Fruit fly (Drosophila melanogaster) whole organism, wandering third instar larva: ENCODE data around the gene CG31287.
A peak's percentile ranks its signal among the peaks of the same experiment; 100 is the strongest.

Source experiments
- Abd-B ChIP-seq: fragments of >200 bp; optimal IDR thresholded peaks from 2 replicates; lab custom pipeline; 2017; ENCODE audit warnings: missing biosample characterization, missing genetic modification characterization
- CG32264 ChIP-seq: fragments of 200-800 bp; sonication (Bioruptor generic); optimal IDR thresholded peaks from 2 replicates; lab custom pipeline; 2016; ENCODE audit warnings: missing biosample characterization, missing genetic modification characterization
- CG9705 ChIP-seq: fragments of 200-800 bp; sonication (Bioruptor generic); optimal IDR thresholded peaks from 2 replicates; lab custom pipeline; 2018; ENCODE audit warnings: missing biosample characterization, mild to moderate bottlenecking, missing genetic modification characterization
- CrebA ChIP-seq: fragments of 200-800 bp; sonication (Bioruptor generic); optimal IDR thresholded peaks from 2 replicates; lab custom pipeline; 2016; ENCODE audit warnings: missing biosample characterization, mild to moderate bottlenecking, missing genetic modification characterization, borderline replicate concordance
- Dfd ChIP-seq: fragments of >200 bp; optimal IDR thresholded peaks from 2 replicates; lab custom pipeline; 2017; ENCODE audit warnings: missing biosample characterization, missing genetic modification characterization
- Dif ChIP-seq: fragments of 200-275, 200-300 bp; sonication (Bioruptor generic); optimal IDR thresholded peaks from 2 replicates; lab custom pipeline; 2018; ENCODE audit warnings: missing biosample characterization, missing genetic modification characterization; ENCODE audit not compliant: partially characterized antibody
- GATAd ChIP-seq: sonication (Bioruptor generic); optimal IDR thresholded peaks from 2 replicates; lab custom pipeline; 2016; ENCODE audit warnings: missing biosample characterization, missing genetic modification characterization
- HLH106 ChIP-seq: fragments of 200-800 bp; optimal IDR thresholded peaks from 3 replicates; lab custom pipeline; 2019; ENCODE audit warnings: missing biosample characterization, mild to moderate bottlenecking, missing genetic modification characterization, moderate library complexity
- Hnf4 ChIP-seq: fragments of 200-800 bp; sonication (Bioruptor generic); optimal IDR thresholded peaks from 2 replicates; lab custom pipeline; 2016; ENCODE audit warnings: missing biosample characterization, mild to moderate bottlenecking, missing genetic modification characterization
- Hr78 ChIP-seq: fragments of >200 bp; optimal IDR thresholded peaks from 2 replicates; lab custom pipeline; 2017; ENCODE audit warnings: missing biosample characterization, missing genetic modification characterization
- Hr83 ChIP-seq: fragments of 200-300 bp; sonication (Bioruptor generic); optimal IDR thresholded peaks from 2 replicates; lab custom pipeline; 2016; ENCODE audit warnings: missing biosample characterization, mild to moderate bottlenecking, missing genetic modification characterization, moderate library complexity; ENCODE audit not compliant: poor library complexity, severe bottlenecking
- Jra ChIP-seq: sonication (Bioruptor generic); optimal IDR thresholded peaks from 2 replicates; lab custom pipeline; 2016; ENCODE audit warnings: missing biosample characterization, missing genetic modification characterization
- Mio ChIP-seq: sonication (Bioruptor generic); optimal IDR thresholded peaks from 2 replicates; lab custom pipeline; 2016; ENCODE audit warnings: missing biosample characterization, missing genetic modification characterization
- Myc ChIP-seq: fragments of >200 bp; optimal IDR thresholded peaks from 2 replicates; lab custom pipeline; 2017
- N ChIP-seq: fragments of >200 bp; optimal IDR thresholded peaks from 2 replicates; lab custom pipeline; 2018; ENCODE audit warnings: missing biosample characterization, missing external identifiers, missing genetic modification characterization
- OdsH ChIP-seq: fragments of 200-800 bp; sonication (Bioruptor generic); optimal IDR thresholded peaks from 2 replicates; lab custom pipeline; 2016; ENCODE audit warnings: missing biosample characterization, mild to moderate bottlenecking, missing genetic modification characterization
- Rel ChIP-seq, 2 experiments: fragments of 200-800 bp; sonication (Bioruptor generic) in 1 of 2; optimal IDR thresholded peaks; 2 replicates in 1 of 2; 3 replicates in 1 of 2; lab custom pipeline; 2016 to 2019; ENCODE audit warnings: mild to moderate bottlenecking in 2 of 2, missing biosample characterization in 2 of 2, missing genetic modification characterization in 2 of 2, moderate library complexity in 1 of 2
- Sp1 ChIP-seq: fragments of 200-800 bp; sonication (Bioruptor generic); optimal IDR thresholded peaks from 3 replicates; lab custom pipeline; 2019; ENCODE audit warnings: missing biosample characterization, mild to moderate bottlenecking, missing genetic modification characterization, moderate library complexity
- Vsx2 ChIP-seq: fragments of 200-300, 225-300 bp; sonication (Bioruptor generic); optimal IDR thresholded peaks from 2 replicates; lab custom pipeline; 2018; ENCODE audit warnings: missing biosample characterization, missing genetic modification characterization; ENCODE audit not compliant: partially characterized antibody
- br ChIP-seq: fragments of 200-800 bp; sonication (Bioruptor generic); optimal IDR thresholded peaks from 2 replicates; lab custom pipeline; 2016; ENCODE audit warnings: missing biosample characterization, missing genetic modification characterization
- brk ChIP-seq: fragments of 200-800 bp; sonication (Bioruptor generic); optimal IDR thresholded peaks from 2 replicates; lab custom pipeline; 2016; ENCODE audit warnings: missing biosample characterization, mild to moderate bottlenecking, missing genetic modification characterization
- dl ChIP-seq, 2 experiments: fragments of 175-275, 200-275 bp in 1 of 2; fragments of 200-275 bp in 1 of 2; sonication (Bioruptor generic); optimal IDR thresholded peaks; lab custom pipeline; 2018; ENCODE audit warnings: mild to moderate bottlenecking in 2 of 2, missing biosample characterization in 2 of 2, missing genetic modification characterization in 2 of 2, moderate library complexity in 2 of 2; ENCODE audit not compliant: partially characterized antibody in 2 of 2, insufficient read depth in 1 of 2
- dmrt93B ChIP-seq: fragments of 200-800 bp; sonication (Bioruptor generic); optimal IDR thresholded peaks from 2 replicates; lab custom pipeline; 2018; ENCODE audit warnings: missing biosample characterization, mild to moderate bottlenecking, missing genetic modification characterization
- dsf ChIP-seq: sonication (Bioruptor generic); optimal IDR thresholded peaks from 2 replicates; lab custom pipeline; 2016; ENCODE audit warnings: missing biosample characterization, missing genetic modification characterization, borderline replicate concordance
- ey ChIP-seq: fragments of 200-800 bp; sonication (Bioruptor generic); optimal IDR thresholded peaks from 2 replicates; lab custom pipeline; 2016; ENCODE audit warnings: missing biosample characterization, missing genetic modification characterization
- foxo ChIP-seq, 2 experiments: fragments of 200-800 bp; sonication (Bioruptor generic); optimal IDR thresholded peaks; 2 replicates in 1 of 2; 3 replicates in 1 of 2; lab custom pipeline; 2016 to 2017; ENCODE audit warnings: missing biosample characterization in 2 of 2, missing genetic modification characterization in 2 of 2
- fru ChIP-seq: fragments of 200-800 bp; sonication (Bioruptor generic); optimal IDR thresholded peaks from 3 replicates; lab custom pipeline; 2016; ENCODE audit warnings: missing biosample characterization, mild to moderate bottlenecking, missing genetic modification characterization
- h ChIP-seq: fragments of 200-800 bp; sonication (Bioruptor generic); optimal IDR thresholded peaks from 3 replicates; lab custom pipeline; 2016; ENCODE audit warnings: missing biosample characterization, mild to moderate bottlenecking, missing genetic modification characterization
- jim ChIP-seq: fragments of 175-275, 200-325 bp; sonication (Bioruptor generic); optimal IDR thresholded peaks from 2 replicates; lab custom pipeline; 2016; ENCODE audit warnings: missing biosample characterization, mild to moderate bottlenecking, missing genetic modification characterization
- lola ChIP-seq: fragments of >200 bp; optimal IDR thresholded peaks from 2 replicates; lab custom pipeline; 2017; ENCODE audit warnings: missing biosample characterization, missing genetic modification characterization
- pan ChIP-seq: fragments of >200 bp; optimal IDR thresholded peaks from 2 replicates; lab custom pipeline; 2017
- psq ChIP-seq: fragments of 200-800 bp; sonication (Bioruptor generic); optimal IDR thresholded peaks from 3 replicates; lab custom pipeline; 2017; ENCODE audit warnings: missing biosample characterization, mild to moderate bottlenecking, missing genetic modification characterization, moderate library complexity
- rgr ChIP-seq: fragments of 200-800 bp; sonication (Bioruptor generic); optimal IDR thresholded peaks from 3 replicates; lab custom pipeline; 2016; ENCODE audit warnings: missing biosample characterization, mild to moderate bottlenecking, missing genetic modification characterization
- sage ChIP-seq: fragments of 200-800 bp; sonication (Bioruptor generic); optimal IDR thresholded peaks from 2 replicates; lab custom pipeline; 2016; ENCODE audit warnings: missing biosample characterization, mild to moderate bottlenecking, missing genetic modification characterization
- sv ChIP-seq: fragments of 200-800 bp; sonication (Bioruptor generic); optimal IDR thresholded peaks from 3 replicates; lab custom pipeline; 2016; ENCODE audit warnings: missing biosample characterization, missing genetic modification characterization
- tai ChIP-seq: sonication (Bioruptor generic); optimal IDR thresholded peaks from 2 replicates; lab custom pipeline; 2016; ENCODE audit warnings: missing biosample characterization, missing genetic modification characterization
- usp ChIP-seq: fragments of >200 bp; optimal IDR thresholded peaks from 2 replicates; lab custom pipeline; 2017; ENCODE audit warnings: missing biosample characterization, missing genetic modification characterization
- woc ChIP-seq: sonication (Bioruptor generic); optimal IDR thresholded peaks from 2 replicates; lab custom pipeline; 2016; ENCODE audit warnings: missing biosample characterization, mild to moderate bottlenecking, missing genetic modification characterization

Gene CG31287

dm6 chr3R:16220854-16221253 lies 17.7 kb downstream of the CG31287 start:
- no peak for TF ChIP-seq br (GFP tag; lab: Kevin White, UChicago)
- TF ChIP-seq tai = no peak
- TF ChIP-seq jim (GFP tag; lab: Kevin White, UChicago) = no peak
- TF ChIP-seq CG9705 (GFP tag; lab: Kevin White, UChicago) = no peak
- no peak for TF ChIP-seq CG32264 (GFP tag; lab: Kevin White, UChicago)
- no peak for TF ChIP-seq Abd-B
- no peak for TF ChIP-seq N (GFP tag; lab: Kevin White, UChicago)
- no peak for TF ChIP-seq dsf
- no peak for TF ChIP-seq dl (GFP tag; optimal IDR thresholded peaks at IDR 0.05; lab: Kevin White, UChicago; ENCODE audit: insufficient read depth in 1 of 2, partially characterized antibody in 2 of 2)
- TF ChIP-seq ey = no peak

dm6 chr3R:16221359-16222299 lies 18.5 kb downstream of the CG31287 start:
- TF ChIP-seq br (GFP tag; lab: Kevin White, UChicago) = peak; percentile 37
- TF ChIP-seq OdsH (GFP tag; lab: Kevin White, UChicago) = peak; percentile 76
- TF ChIP-seq N (GFP tag; lab: Kevin White, UChicago) = peak; percentile 14
- no peak for TF ChIP-seq Dif (GFP tag; lab: Kevin White, UChicago)
- peak; percentile 80 for TF ChIP-seq rgr (GFP tag; lab: Kevin White, UChicago)
- TF ChIP-seq CG9705 (GFP tag; lab: Kevin White, UChicago) = peak; percentile 23
- no peak for TF ChIP-seq dl (GFP tag; optimal IDR thresholded peaks at IDR 0.05; lab: Kevin White, UChicago; ENCODE audit: insufficient read depth in 1 of 2, partially characterized antibody in 2 of 2)
- peak; percentile 67 for TF ChIP-seq sv (GFP tag; lab: Kevin White, UChicago)
- no peak for TF ChIP-seq Jra (GFP tag; lab: Kevin White, UChicago)
- TF ChIP-seq psq (GFP tag; lab: Kevin White, UChicago) = peak; percentile 89
- no peak for TF ChIP-seq lola (GFP tag; lab: Kevin White, UChicago)
- no peak for TF ChIP-seq Abd-B
- TF ChIP-seq woc = peak; percentile 7
- TF ChIP-seq CG32264 (GFP tag; lab: Kevin White, UChicago) = no peak
- TF ChIP-seq Hr78 (GFP tag; lab: Kevin White, UChicago) = no peak
- peak; percentile 36 for TF ChIP-seq Hr83
- peak; percentile 34 for TF ChIP-seq fru (GFP tag; lab: Kevin White, UChicago)
- peak; percentile 74 for TF ChIP-seq Dfd (GFP tag; lab: Kevin White, UChicago)
- TF ChIP-seq jim (GFP tag; lab: Kevin White, UChicago) = no peak
- TF ChIP-seq Mio = no peak
- no peak for TF ChIP-seq Rel (GFP tag; optimal IDR thresholded peaks at IDR 0.05; lab: Kevin White, UChicago)
- no peak for TF ChIP-seq Rel (tag; optimal IDR thresholded peaks at IDR 0.05; lab: Kevin White, UChicago)
- TF ChIP-seq sage (GFP tag; lab: Kevin White, UChicago) = no peak
- peak; percentile 85 for TF ChIP-seq dmrt93B (GFP tag; lab: Kevin White, UChicago)
- TF ChIP-seq usp (GFP tag; lab: Kevin White, UChicago) = no peak
- no peak for TF ChIP-seq dsf
- no peak for TF ChIP-seq pan (lab: Kevin White, UChicago)
- no peak for TF ChIP-seq CrebA
- no peak for TF ChIP-seq brk (GFP tag; lab: Kevin White, UChicago)
- TF ChIP-seq tai = no peak
- peak; percentile 47 for TF ChIP-seq h (GFP tag; lab: Kevin White, UChicago)
- peak; percentile 33 for TF ChIP-seq ey
- no peak for TF ChIP-seq Hnf4
- no peak for TF ChIP-seq Vsx2 (GFP tag; lab: Kevin White, UChicago)
- no peak for TF ChIP-seq GATAd (GFP tag; lab: Kevin White, UChicago)
- no peak for TF ChIP-seq Myc (lab: Kevin White, UChicago)
- TF ChIP-seq foxo (GFP tag; optimal IDR thresholded peaks at IDR 0.05; lab: Kevin White, UChicago) = peak in 1 of 2 experiments; percentile 83
- TF ChIP-seq HLH106 (tag; lab: Kevin White, UChicago) = peak; percentile 85
- TF ChIP-seq Sp1 (GFP tag; lab: Kevin White, UChicago) = peak; percentile 90
